Worm (Caenorhabditis elegans): ENCODE measurements around the gene F16G10.11.

F16G10.11 gene

ce11 chrII:2363673-2364072 lies 30.0 kb downstream of the F16G10.11 start, which contains the start of gene F43C11.11:
Gene F43C11.11, minus strand, starts transcription at chrII:2363773.
- no peak for TF ChIP-seq lin-11 (tag; optimal IDR thresholded peaks at IDR 0.05)
- TF ChIP-seq tbx-7 (tag; optimal IDR thresholded peaks at IDR 0.05), result no peak
- TF ChIP-seq ceh-18 (tag; optimal IDR thresholded peaks at IDR 0.05), result no peak
- no peak for TF ChIP-seq ref-2 (tag; optimal IDR thresholded peaks at IDR 0.05)
- TF ChIP-seq hlh-15 (tag; optimal IDR thresholded peaks at IDR 0.05), result no peak
- no peak for TF ChIP-seq F13H6.1 (tag; optimal IDR thresholded peaks at IDR 0.05)
- TF ChIP-seq rnt-1 (tag; optimal IDR thresholded peaks at IDR 0.05), result no peak
- TF ChIP-seq sox-4 (tag; optimal IDR thresholded peaks at IDR 0.05), result no peak
- no peak for TF ChIP-seq pha-2 (tag; optimal IDR thresholded peaks at IDR 0.05)
- no peak for TF ChIP-seq ceh-2 (tag; optimal IDR thresholded peaks at IDR 0.05)
- no peak for TF ChIP-seq fkh-6 (tag; optimal IDR thresholded peaks at IDR 0.05)
- TF ChIP-seq pag-3 (tag; optimal IDR thresholded peaks at IDR 0.05; ENCODE audit: borderline replicate concordance), result no peak
- TF ChIP-seq sdc-2 (tag; optimal IDR thresholded peaks at IDR 0.05), result no peak
- TF ChIP-seq T23F11.4 (GFP tag; optimal IDR thresholded peaks at IDR 0.05), result no peak
- TF ChIP-seq unc-42 (tag; optimal IDR thresholded peaks at IDR 0.05), result no peak
- TF ChIP-seq C08G9.2 (tag; optimal IDR thresholded peaks at IDR 0.05), result no peak
- TF ChIP-seq ceh-22 (tag; optimal IDR thresholded peaks at IDR 0.05), result no peak
- TF ChIP-seq lim-6 (tag; optimal IDR thresholded peaks at IDR 0.05), result no peak
- TF ChIP-seq zip-5 (tag; optimal IDR thresholded peaks at IDR 0.05), result no peak
- no peak for TF ChIP-seq hlh-6 (tag; optimal IDR thresholded peaks at IDR 0.05)

DNA sequence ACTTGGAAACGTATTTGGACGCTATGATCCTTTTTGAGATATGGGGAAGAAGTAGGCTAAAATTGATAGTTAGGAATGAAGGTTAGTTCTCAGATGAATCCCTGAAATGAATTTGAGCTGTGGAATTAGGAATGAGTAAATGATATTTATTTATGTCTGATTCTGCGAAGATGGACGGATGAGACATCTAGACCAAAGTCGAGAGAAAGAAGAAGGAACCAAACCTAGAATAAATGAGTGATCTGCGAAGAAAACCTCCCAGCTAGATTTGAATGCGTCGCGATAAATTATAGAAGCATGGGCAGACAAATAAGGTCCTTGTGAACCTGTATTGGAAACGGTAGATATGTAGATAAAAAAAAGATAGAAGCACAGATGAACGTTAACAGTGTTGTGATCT lies 33.8 kb downstream of the F16G10.11 start, which contains the start of gene F43C11.16:
Gene F43C11.16 (minus strand): TSS at position 101 of the 400 bp plus-strand sequence.
- no peak for TF ChIP-seq hlh-6 (tag; optimal IDR thresholded peaks at IDR 0.05)
- TF ChIP-seq ceh-2 (tag; optimal IDR thresholded peaks at IDR 0.05), result no peak
- no peak for TF ChIP-seq ceh-48 (tag; optimal IDR thresholded peaks at IDR 0.05)
- no peak for TF ChIP-seq hlh-8 (tag; optimal IDR thresholded peaks at IDR 0.05)
- TF ChIP-seq pros-1 (tag; optimal IDR thresholded peaks at IDR 0.05), result no peak
- TF ChIP-seq fkh-6 (tag; optimal IDR thresholded peaks at IDR 0.05), result no peak
- TF ChIP-seq dve-1 (tag; optimal IDR thresholded peaks at IDR 0.05), result no peak
- TF ChIP-seq pqm-1 (tag; optimal IDR thresholded peaks at IDR 0.05), result no peak
- TF ChIP-seq eyg-1 (tag; optimal IDR thresholded peaks at IDR 0.05), result no peak
- TF ChIP-seq fax-1 (tag; optimal IDR thresholded peaks at IDR 0.05), result no peak
- no peak for TF ChIP-seq ceh-6 (GFP tag; optimal IDR thresholded peaks at IDR 0.05)
- no peak for TF ChIP-seq tbx-7 (tag; optimal IDR thresholded peaks at IDR 0.05)
- TF ChIP-seq elt-2 (tag; optimal IDR thresholded peaks at IDR 0.05), result no peak

ce11 chrII:2356795-2357194 lies 36.9 kb downstream of the F16G10.11 start, which contains the start of gene F43C11.1:
Gene F43C11.1, plus strand, starts transcription at chrII:2357095.
- TF ChIP-seq ztf-16 (tag; optimal IDR thresholded peaks at IDR 0.05) (no peak), ceh-2 (tag; optimal IDR thresholded peaks at IDR 0.05) (no peak), ets-4 (tag; optimal IDR thresholded peaks at IDR 0.05) (no peak), unc-55 (GFP tag; optimal IDR thresholded peaks at IDR 0.05) (no peak), pax-1 (tag; optimal IDR thresholded peaks at IDR 0.05) (no peak), unc-3 (GFP tag; conservative IDR thresholded peaks at IDR 0.05) (no peak), unc-3 (tag; optimal IDR thresholded peaks at IDR 0.05) (no peak), nhr-11 (tag; optimal IDR thresholded peaks at IDR 0.05) (no peak), ama-1 (optimal IDR thresholded peaks at IDR 0.05) (no peak), ceh-9 (tag; optimal IDR thresholded peaks at IDR 0.05) (no peak), eyg-1 (tag; optimal IDR thresholded peaks at IDR 0.05) (no peak), che-1 (tag; optimal IDR thresholded peaks at IDR 0.05) (no peak), tbx-7 (tag; optimal IDR thresholded peaks at IDR 0.05) (no peak), hlh-30 (tag; optimal IDR thresholded peaks at IDR 0.05; ENCODE audit: insufficient read depth) (no peak), ceh-30 (tag; optimal IDR thresholded peaks at IDR 0.05) (no peak), nfya-1 (tag; optimal IDR thresholded peaks at IDR 0.05) (no peak), zip-5 (tag; optimal IDR thresholded peaks at IDR 0.05) (no peak), odd-2 (tag; optimal IDR thresholded peaks at IDR 0.05) (no peak), fkh-6 (tag; optimal IDR thresholded peaks at IDR 0.05) (no peak), pha-2 (tag; optimal IDR thresholded peaks at IDR 0.05) (no peak), ceh-45 (GFP tag; IDR thresholded peaks at IDR 0.05) (no peak)
